Fruit fly (Drosophila melanogaster) Kc167 (cell line): ENCODE measurements around the gene CG10252.

ENCODE experiments used
- Myc ChIP-seq: fragments of >200 bp; optimal IDR thresholded peaks from 2 replicates; lab custom pipeline; 2017; ENCODE audit warnings: missing external identifiers
- Sin3A ChIP-seq: fragments of >200 bp; optimal IDR thresholded peaks from 2 replicates; lab custom pipeline; 2018; ENCODE audit warnings: missing external identifiers
- h ChIP-seq: fragments of >200 bp; optimal IDR thresholded peaks from 3 replicates; lab custom pipeline; 2018; ENCODE audit warnings: missing external identifiers
- insv ChIP-seq: fragments of >200 bp; optimal IDR thresholded peaks from 3 replicates; lab custom pipeline; 2018; ENCODE audit warnings: missing external identifiers
- psq ChIP-seq: fragments of >200 bp; optimal IDR thresholded peaks from 2 replicates; lab custom pipeline; 2017; ENCODE audit warnings: missing external identifiers
- ttk ChIP-seq: sonication (Bioruptor generic); optimal IDR thresholded peaks from 2 replicates; lab custom pipeline; 2017; ENCODE audit warnings: missing external identifiers

DNA sequence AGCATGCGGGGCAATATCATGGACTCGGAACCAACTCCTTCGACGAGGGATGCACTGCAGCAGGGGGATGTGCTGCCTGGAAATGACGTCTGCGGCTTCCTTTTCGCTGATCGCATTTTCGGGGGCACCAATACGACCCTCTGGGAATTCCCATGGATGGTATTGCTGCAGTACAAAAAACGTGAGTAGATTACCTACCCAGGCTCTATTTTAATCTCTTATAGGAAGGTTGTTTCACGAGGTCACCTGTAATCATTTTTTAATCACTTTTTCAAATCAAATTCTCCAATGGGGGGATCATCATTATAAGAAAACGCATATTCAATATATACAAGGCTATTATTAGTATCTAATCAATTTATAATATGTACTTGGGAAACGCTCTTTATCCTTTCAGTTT lies 9.1 kb downstream of the CG10252 start:
- TF ChIP-seq insv (lab: Kevin White, UChicago) = no peak
- TF ChIP-seq Sin3A (lab: Kevin White, UChicago) = no peak
- no peak for TF ChIP-seq psq (lab: Kevin White, UChicago)
- TF ChIP-seq h (lab: Kevin White, UChicago) = no peak
- no peak for TF ChIP-seq ttk (lab: Kevin White, UChicago)
- TF ChIP-seq Myc (lab: Kevin White, UChicago) = no peak
